Fruit fly (Drosophila melanogaster) whole organism, embryonic: ENCODE data around the gene Sec61alpha.
A peak's percentile ranks its signal among the peaks of the same experiment; 100 is the strongest.

Source experiments
- ATbp ChIP-seq: fragments of 200-800 bp; sonication (Bioruptor generic); optimal IDR thresholded peaks from 2 replicates; lab custom pipeline; 2017; ENCODE audit warnings: missing biosample characterization, mild to moderate bottlenecking, missing genetic modification characterization, missing genetic modification reagents
- Atf6 ChIP-seq: fragments of 200-800 bp; sonication (Bioruptor generic); IDR thresholded peaks from 2 replicates; pipeline ENCODE4 v1.3.6; 2022; ENCODE audit warnings: missing biosample characterization, missing genetic modification characterization
- Blimp-1 ChIP-seq: fragments of 200-800 bp; sonication (Bioruptor generic); optimal IDR thresholded peaks from 3 replicates; lab custom pipeline; 2018; ENCODE audit warnings: missing biosample characterization, missing genetic modification characterization, mild to moderate bottlenecking, moderate library complexity, missing genetic modification reagents
- CG10209 ChIP-seq: fragments of 200-800 bp; sonication (Bioruptor generic); optimal IDR thresholded peaks from 3 replicates; lab custom pipeline; 2017; ENCODE audit warnings: missing biosample characterization, mild to moderate bottlenecking, missing genetic modification characterization, missing genetic modification reagents
- CG10979 ChIP-seq: fragments of 200-800 bp; sonication (Bioruptor generic); optimal IDR thresholded peaks from 2 replicates; lab custom pipeline; 2018; ENCODE audit warnings: missing biosample characterization, mild to moderate bottlenecking, missing genetic modification characterization, moderate library complexity
- CG11504 ChIP-seq: fragments of 200-800 bp; sonication (Bioruptor generic); optimal IDR thresholded peaks from 3 replicates; lab custom pipeline; 2019; ENCODE audit warnings: missing biosample characterization, mild to moderate bottlenecking, missing genetic modification characterization, moderate library complexity
- CG12391 ChIP-seq: fragments of 200-800 bp; sonication (Bioruptor generic); optimal IDR thresholded peaks from 3 replicates; lab custom pipeline; 2018; ENCODE audit warnings: missing biosample characterization, mild to moderate bottlenecking, missing genetic modification characterization, moderate library complexity
- CG12744 ChIP-seq: fragments of 200-800 bp; sonication (Bioruptor generic); optimal IDR thresholded peaks from 2 replicates; lab custom pipeline; 2016; ENCODE audit warnings: missing biosample characterization, missing genetic modification characterization
- CG14710 ChIP-seq: fragments of 200-800 bp; sonication (Bioruptor generic); optimal IDR thresholded peaks from 3 replicates; lab custom pipeline; 2019; ENCODE audit warnings: missing biosample characterization, mild to moderate bottlenecking, missing genetic modification characterization, moderate library complexity
- CG1603 ChIP-seq: fragments of 200-800 bp; sonication (Bioruptor generic); optimal IDR thresholded peaks from 2 replicates; lab custom pipeline; 2019; ENCODE audit warnings: missing biosample characterization, mild to moderate bottlenecking, missing genetic modification characterization, moderate library complexity
- CG17328 ChIP-seq: fragments of 200-800 bp; sonication (Bioruptor generic); IDR thresholded peaks from 2 replicates; pipeline ENCODE4 v1.3.6; 2022; ENCODE audit warnings: missing biosample characterization, missing genetic modification characterization
- CG17829 ChIP-seq: fragments of 200-800 bp; optimal IDR thresholded peaks from 2 replicates; lab custom pipeline; 2019; ENCODE audit warnings: missing biosample characterization, mild to moderate bottlenecking, missing genetic modification characterization, moderate library complexity
- CG2678 ChIP-seq: fragments of 200-800 bp; sonication (Bioruptor generic); optimal IDR thresholded peaks from 3 replicates; lab custom pipeline; 2019; ENCODE audit warnings: missing biosample characterization, mild to moderate bottlenecking, missing genetic modification characterization, moderate library complexity
- CG31365 ChIP-seq: fragments of 200-800 bp; sonication (Bioruptor generic); optimal IDR thresholded peaks from 2 replicates; lab custom pipeline; 2018; ENCODE audit warnings: missing biosample characterization, mild to moderate bottlenecking, missing genetic modification characterization
- CG31441 ChIP-seq: fragments of 200-800 bp; sonication (Bioruptor generic); IDR thresholded peaks from 2 replicates; pipeline ENCODE4 v1.3.6; 2022; ENCODE audit warnings: missing biosample characterization, missing genetic modification characterization
- CG3407 ChIP-seq: fragments of 200-800 bp; sonication (Bioruptor generic); optimal IDR thresholded peaks from 2 replicates; lab custom pipeline; 2018; ENCODE audit warnings: missing biosample characterization, mild to moderate bottlenecking, missing genetic modification characterization
- CG34422 ChIP-seq: fragments of 200-800 bp; sonication (Bioruptor generic); IDR thresholded peaks from 3 replicates; pipeline ENCODE4 v1.3.6; 2022; ENCODE audit warnings: missing biosample characterization, missing genetic modification characterization
- CG4404 ChIP-seq: fragments of 200-800 bp; sonication (Bioruptor generic); IDR thresholded peaks from 2 replicates; pipeline ENCODE4 v1.3.6; 2022; ENCODE audit warnings: missing biosample characterization, missing genetic modification characterization
- CG4424 ChIP-seq: fragments of 200-800 bp; sonication (Bioruptor generic); optimal IDR thresholded peaks from 3 replicates; lab custom pipeline; 2016; ENCODE audit warnings: missing biosample characterization, missing genetic modification characterization
- CG7839 ChIP-seq: fragments of 200-800 bp; sonication (Bioruptor generic); optimal IDR thresholded peaks from 3 replicates; lab custom pipeline; 2018; ENCODE audit warnings: missing biosample characterization, mild to moderate bottlenecking, missing genetic modification characterization, moderate library complexity
- CG8281 ChIP-seq: fragments of 200-800 bp; sonication (Bioruptor generic); optimal IDR thresholded peaks from 2 replicates; lab custom pipeline; 2018; ENCODE audit warnings: missing biosample characterization, mild to moderate bottlenecking, missing genetic modification characterization, moderate library complexity
- CG9437 ChIP-seq: fragments of 200-800 bp; sonication (Bioruptor generic); optimal IDR thresholded peaks from 2 replicates; lab custom pipeline; 2018; ENCODE audit warnings: missing biosample characterization, mild to moderate bottlenecking, missing genetic modification characterization
- CG9609 ChIP-seq: fragments of 200-800 bp; sonication (Bioruptor generic); optimal IDR thresholded peaks from 3 replicates; lab custom pipeline; 2016; ENCODE audit warnings: missing biosample characterization, missing genetic modification characterization
- CG9727 ChIP-seq: fragments of 200-800 bp; sonication (Bioruptor generic); optimal IDR thresholded peaks from 3 replicates; lab custom pipeline; 2017; ENCODE audit warnings: missing biosample characterization, mild to moderate bottlenecking, missing genetic modification characterization
- CkIIα-i1 ChIP-seq: fragments of 200-800 bp; sonication (Bioruptor generic); IDR thresholded peaks from 2 replicates; pipeline ENCODE4 v1.3.6; 2022; ENCODE audit warnings: missing biosample characterization, missing genetic modification characterization
- CoRest ChIP-seq: fragments of 200-800 bp; sonication (Bioruptor generic); optimal IDR thresholded peaks from 3 replicates; lab custom pipeline; 2018; ENCODE audit warnings: missing biosample characterization, mild to moderate bottlenecking, missing genetic modification characterization, moderate library complexity
- D19A ChIP-seq: fragments of 200-800 bp; optimal IDR thresholded peaks from 3 replicates; lab custom pipeline; 2019; ENCODE audit warnings: missing biosample characterization, mild to moderate bottlenecking, missing genetic modification characterization, moderate library complexity
- Fer2 ChIP-seq: fragments of 200-800 bp; sonication (Bioruptor generic); optimal IDR thresholded peaks from 2 replicates; lab custom pipeline; 2018; ENCODE audit warnings: missing biosample characterization, mild to moderate bottlenecking, missing genetic modification characterization, moderate library complexity
- Kr ChIP-seq: fragments of 200-800 bp; sonication (Bioruptor generic); optimal IDR thresholded peaks from 2 replicates; lab custom pipeline; 2017; ENCODE audit warnings: missing biosample characterization, mild to moderate bottlenecking, missing genetic modification characterization
- Mrtf ChIP-seq: fragments of 200-800 bp; sonication (Bioruptor generic); IDR thresholded peaks from 3 replicates; pipeline ENCODE4 v1.3.6; 2022; ENCODE audit warnings: missing biosample characterization, missing genetic modification characterization
- Nf-YB ChIP-seq: fragments of 200-800 bp; sonication (Bioruptor generic); optimal IDR thresholded peaks from 3 replicates; lab custom pipeline; 2019; ENCODE audit warnings: missing biosample characterization, mild to moderate bottlenecking, missing genetic modification characterization, moderate library complexity
- Rx ChIP-seq: fragments of 200-800 bp; sonication (Bioruptor generic); IDR thresholded peaks from 2 replicates; pipeline ENCODE4 v1.3.6; 2022; ENCODE audit warnings: missing biosample characterization, missing genetic modification characterization
- Sox100B ChIP-seq: fragments of 200-800 bp; sonication (Bioruptor generic); optimal IDR thresholded peaks from 3 replicates; lab custom pipeline; 2018; ENCODE audit warnings: missing biosample characterization, mild to moderate bottlenecking, missing genetic modification characterization
- ato ChIP-seq: fragments of 200-800 bp; sonication (Bioruptor generic); IDR thresholded peaks from 2 replicates; pipeline ENCODE4 v1.3.6; 2022; ENCODE audit warnings: missing biosample characterization, missing genetic modification characterization; ENCODE audit not compliant: partially characterized antibody
- bsh ChIP-seq, 2 experiments: fragments of 200-800 bp; sonication (Bioruptor generic); optimal IDR thresholded peaks; 2 replicates each; lab custom pipeline; 2017 to 2018; ENCODE audit warnings: mild to moderate bottlenecking in 2 of 2, missing biosample characterization in 2 of 2, missing genetic modification characterization in 2 of 2, moderate library complexity in 1 of 2
- chif ChIP-seq, 2 experiments: fragments of 200-800 bp; sonication (Bioruptor generic); optimal IDR thresholded peaks; 3 replicates each; lab custom pipeline; 2016; ENCODE audit warnings: missing biosample characterization in 2 of 2, missing genetic modification characterization in 2 of 2
- danr ChIP-seq: fragments of 200-800 bp; sonication (Bioruptor generic); IDR thresholded peaks from 2 replicates; pipeline ENCODE4 v1.3.6; 2022; ENCODE audit warnings: missing biosample characterization, missing genetic modification characterization
- dmrt11E ChIP-seq: fragments of 200-800 bp; sonication (Bioruptor generic); optimal IDR thresholded peaks from 3 replicates; lab custom pipeline; 2018; ENCODE audit warnings: missing biosample characterization, mild to moderate bottlenecking, missing genetic modification characterization, moderate library complexity
- dmrt99B ChIP-seq: fragments of 200-800 bp; sonication (Bioruptor generic); optimal IDR thresholded peaks from 2 replicates; lab custom pipeline; 2018; ENCODE audit warnings: missing biosample characterization, mild to moderate bottlenecking, missing genetic modification characterization, moderate library complexity
- fd96Cb ChIP-seq: fragments of 200-800 bp; sonication (Bioruptor generic); optimal IDR thresholded peaks from 2 replicates; lab custom pipeline; 2018; ENCODE audit warnings: missing biosample characterization, mild to moderate bottlenecking, missing genetic modification characterization, moderate library complexity
- gem ChIP-seq: fragments of 200-800 bp; sonication (Bioruptor generic); optimal IDR thresholded peaks from 2 replicates; lab custom pipeline; 2019; ENCODE audit warnings: missing biosample characterization, mild to moderate bottlenecking, missing genetic modification characterization, moderate library complexity
- h ChIP-seq: fragments of >200 bp; optimal IDR thresholded peaks from 2 replicates; lab custom pipeline; 2017
- hkb ChIP-seq, 2 experiments: fragments of 200-800 bp in 1 of 2; fragments of >200 bp in 1 of 2; sonication (Bioruptor generic) in 1 of 2; IDR thresholded peaks in 1 of 2; optimal IDR thresholded peaks in 1 of 2; 2 replicates each; pipeline versions ENCODE4 v1.3.6 to Lab custom; 2017 to 2022; ENCODE audit warnings: missing biosample characterization in 1 of 2, missing genetic modification characterization in 1 of 2
- lab ChIP-seq: fragments of 200-800 bp; sonication (Bioruptor generic); optimal IDR thresholded peaks from 3 replicates; lab custom pipeline; 2017; ENCODE audit warnings: missing biosample characterization, missing genetic modification characterization, mild to moderate bottlenecking, moderate library complexity, missing genetic modification reagents
- lmd ChIP-seq: fragments of 200-800 bp; sonication (Bioruptor generic); IDR thresholded peaks from 2 replicates; pipeline ENCODE4 v1.3.6; 2022; ENCODE audit warnings: missing biosample characterization, missing genetic modification characterization
- nmo ChIP-seq: fragments of 200-800 bp; sonication (Bioruptor generic); optimal IDR thresholded peaks from 2 replicates; lab custom pipeline; 2018; ENCODE audit warnings: missing biosample characterization, mild to moderate bottlenecking, missing genetic modification characterization, moderate library complexity
- sisA ChIP-seq: fragments of 200-800 bp; sonication (Bioruptor generic); IDR thresholded peaks from 2 replicates; pipeline ENCODE4 v1.3.6; 2022; ENCODE audit warnings: missing biosample characterization, missing genetic modification characterization
- tx ChIP-seq: fragments of 200-800 bp; sonication (Bioruptor generic); optimal IDR thresholded peaks from 2 replicates; lab custom pipeline; 2016; ENCODE audit warnings: missing biosample characterization, missing genetic modification characterization
- zen ChIP-seq: fragments of 200-800 bp; sonication (Bioruptor generic); optimal IDR thresholded peaks from 3 replicates; lab custom pipeline; 2018; ENCODE audit warnings: missing biosample characterization, mild to moderate bottlenecking, missing genetic modification characterization, moderate library complexity

The Sec61alpha gene

DNA sequence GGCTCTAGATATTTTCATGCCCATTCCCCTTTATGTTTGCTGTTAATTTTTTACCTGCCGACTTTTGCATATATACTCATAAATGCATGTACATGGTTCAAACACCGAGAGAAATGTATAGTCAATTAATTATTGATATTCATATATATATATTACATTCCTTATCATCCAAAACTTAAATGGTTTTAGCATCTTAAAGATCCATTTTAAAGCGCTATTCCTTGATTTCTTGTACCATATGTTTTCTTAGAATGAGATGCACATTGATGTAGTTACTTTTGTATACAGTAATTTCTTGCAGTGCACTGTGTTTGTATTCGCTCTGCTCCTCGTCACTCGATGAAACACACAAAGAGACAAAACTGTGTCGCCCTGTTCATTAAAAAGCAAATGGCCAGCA, 28.3 kb upstream of the Sec61alpha start (continued):
- no peak for TF ChIP-seq Atf6 (GFP tag; lab: Robert Waterston, UW)
- peak; percentile 46 for TF ChIP-seq CG1603
- TF ChIP-seq Rx (GFP tag; lab: Robert Waterston, UW), result no peak
- TF ChIP-seq h (lab: Kevin White, UChicago), result no peak
- peak; percentile 26 for TF ChIP-seq CG10209 (GFP tag; lab: Kevin White, UChicago)
- peak; percentile 45 for TF ChIP-seq CG10979 (tag; lab: Kevin White, UChicago)
- no peak for TF ChIP-seq CG9609 (GFP tag; lab: Kevin White, UChicago)
- no peak for TF ChIP-seq hkb (optimal IDR thresholded peaks at IDR 0.05; lab: Kevin White, UChicago)
- peak; percentile 36; the same call in 1 of the 2 replicates for TF ChIP-seq hkb (GFP tag; IDR thresholded peaks at IDR 0.05; lab: Robert Waterston, UW)
- peak; percentile 45 for TF ChIP-seq CG4424 (GFP tag; lab: Kevin White, UChicago)
- TF ChIP-seq Fer2 (tag; lab: Kevin White, UChicago), result no peak
- peak; percentile 40 for TF ChIP-seq nmo (GFP tag; lab: Kevin White, UChicago)
- TF ChIP-seq Kr (GFP tag; lab: Kevin White, UChicago), result no peak
- peak; percentile 16 for TF ChIP-seq CG17829 (tag; lab: Kevin White, UChicago)
- TF ChIP-seq CG14710, result peak; percentile 12
- TF ChIP-seq CG9727, result peak; percentile 10
- TF ChIP-seq fd96Cb (tag; lab: Kevin White, UChicago), result peak; percentile 19
- TF ChIP-seq danr, result no peak
- no peak for TF ChIP-seq ato (GFP tag; lab: Robert Waterston, UW)
- TF ChIP-seq CG12744 (GFP tag; lab: Kevin White, UChicago), result no peak
- TF ChIP-seq CG7839 (tag; lab: Kevin White, UChicago), result peak; percentile 52
- TF ChIP-seq D19A, result peak; percentile 32
- TF ChIP-seq CG17328 (GFP tag; lab: Robert Waterston, UW), result 0 out of 2 replicates have a peak, but pooled peaks have one; percentile 20
- TF ChIP-seq CG34422 (GFP tag; lab: Robert Waterston, UW), result no peak
- TF ChIP-seq Blimp-1 (GFP tag; lab: Kevin White, UChicago), result peak; percentile 40
- TF ChIP-seq chif (GFP tag; optimal IDR thresholded peaks at IDR 0.05; lab: Kevin White, UChicago), result no peak
- TF ChIP-seq Sox100B (GFP tag; lab: Kevin White, UChicago), result peak; percentile 21
- TF ChIP-seq CG31441, result peak; percentile 30; the same call in 1 of the 2 replicates
- TF ChIP-seq lmd (GFP tag; lab: Robert Waterston, UW), result 0 out of 2 replicates have a peak, but pooled peaks have one; percentile 22
- TF ChIP-seq Nf-YB (GFP tag; lab: Kevin White, UChicago), result no peak
- TF ChIP-seq CG12391, result peak; percentile 46
- TF ChIP-seq zen (tag; lab: Kevin White, UChicago), result peak; percentile 41
- no peak for TF ChIP-seq CG31365 (tag; lab: Kevin White, UChicago)
- TF ChIP-seq CG3407 (GFP tag; lab: Kevin White, UChicago), result peak; percentile 6
- TF ChIP-seq CG4404 (GFP tag; lab: Robert Waterston, UW), result 0 out of 2 replicates have a peak, but pooled peaks have one; percentile 34
- TF ChIP-seq CG11504 (tag; lab: Kevin White, UChicago), result peak; percentile 62
- peak; percentile 33 for TF ChIP-seq ATbp (GFP tag; lab: Kevin White, UChicago)
- peak; percentile 36; the same call in 1 of the 2 replicates for TF ChIP-seq sisA
- no peak for TF ChIP-seq tx (GFP tag; lab: Kevin White, UChicago)
- TF ChIP-seq CG9437 (GFP tag; lab: Kevin White, UChicago), result peak; percentile 8
- TF ChIP-seq CG2678 (tag; lab: Kevin White, UChicago), result peak; percentile 40
- TF ChIP-seq Mrtf (GFP tag; lab: Robert Waterston, UW), result no peak
- TF ChIP-seq dmrt11E (tag; lab: Kevin White, UChicago), result peak; percentile 46
- TF ChIP-seq CkIIα-i1 (GFP tag; lab: Robert Waterston, UW), result no peak
- peak; percentile 27 for TF ChIP-seq CoRest (tag; lab: Kevin White, UChicago)
- peak in 1 of 2 experiments; percentile 44 for TF ChIP-seq bsh (GFP tag; optimal IDR thresholded peaks at IDR 0.05; lab: Kevin White, UChicago)
- TF ChIP-seq CG8281, result no peak
- TF ChIP-seq dmrt99B (tag; lab: Kevin White, UChicago), result peak; percentile 55
- TF ChIP-seq gem, result peak; percentile 69
- peak; percentile 34 for TF ChIP-seq lab
